Fruit fly (Drosophila melanogaster) whole organism, prepupa: ENCODE measurements around the gene CG4440.

Source experiments
- CG10669 ChIP-seq: fragments of 200-800 bp; sonication (Bioruptor generic); optimal IDR thresholded peaks from 3 replicates; lab custom pipeline; 2018; ENCODE audit warnings: missing biosample characterization, mild to moderate bottlenecking, missing genetic modification characterization, moderate library complexity
- CG11294 ChIP-seq: fragments of 200-800 bp; sonication (Bioruptor generic); IDR thresholded peaks from 2 replicates; pipeline ENCODE4 v1.3.6; 2022; ENCODE audit warnings: missing biosample characterization, missing genetic modification characterization
- CG11762 ChIP-seq: fragments of 200-800 bp; sonication (Bioruptor generic); optimal IDR thresholded peaks from 3 replicates; lab custom pipeline; 2016; ENCODE audit warnings: missing biosample characterization, missing genetic modification characterization; ENCODE audit not compliant: insufficient read depth
- CG15336 ChIP-seq: fragments of 200-800 bp; sonication (Bioruptor generic); IDR thresholded peaks from 2 replicates; pipeline ENCODE4 v1.3.6; 2022; ENCODE audit warnings: missing biosample characterization, missing genetic modification characterization
- CG16779 ChIP-seq: fragments of 200-800 bp; sonication (Bioruptor generic); optimal IDR thresholded peaks from 3 replicates; lab custom pipeline; 2017; ENCODE audit warnings: missing biosample characterization, mild to moderate bottlenecking, missing genetic modification characterization
- CG3032 ChIP-seq: fragments of 200-800 bp; optimal IDR thresholded peaks from 2 replicates; lab custom pipeline; 2019; ENCODE audit warnings: missing biosample characterization, mild to moderate bottlenecking, missing genetic modification characterization, moderate library complexity
- CG31627 ChIP-seq: fragments of 200-800 bp; sonication (Bioruptor generic); optimal IDR thresholded peaks from 3 replicates; lab custom pipeline; 2016; ENCODE audit warnings: missing biosample characterization, missing genetic modification characterization
- CG32006 ChIP-seq: fragments of 200-800 bp; sonication (Bioruptor generic); optimal IDR thresholded peaks from 3 replicates; lab custom pipeline; 2017; ENCODE audit warnings: missing biosample characterization, mild to moderate bottlenecking, missing genetic modification characterization
- CG3919 ChIP-seq: fragments of 200-800 bp; sonication (Bioruptor generic); optimal IDR thresholded peaks from 3 replicates; lab custom pipeline; 2016; ENCODE audit warnings: missing biosample characterization, missing genetic modification characterization
- CG6163 ChIP-seq: fragments of 200-800 bp; sonication (Bioruptor generic); IDR thresholded peaks from 3 replicates; pipeline ENCODE4 v1.3.6; 2022; ENCODE audit warnings: missing biosample characterization, missing genetic modification characterization
- CG6276 ChIP-seq: fragments of 200-800 bp; sonication (Bioruptor generic); optimal IDR thresholded peaks from 2 replicates; lab custom pipeline; 2017; ENCODE audit warnings: missing biosample characterization, mild to moderate bottlenecking, missing genetic modification characterization
- CG6792 ChIP-seq: fragments of 200-800 bp; sonication (Bioruptor generic); optimal IDR thresholded peaks from 3 replicates; lab custom pipeline; 2016; ENCODE audit warnings: missing biosample characterization, missing genetic modification characterization
- CG6808 ChIP-seq: fragments of 200-800 bp; sonication (Bioruptor generic); optimal IDR thresholded peaks from 3 replicates; lab custom pipeline; 2017; ENCODE audit warnings: missing biosample characterization, missing genetic modification characterization, mild to moderate bottlenecking, moderate library complexity, missing genetic modification reagents
- CG6854 ChIP-seq: fragments of 200-800 bp; sonication (Bioruptor generic); optimal IDR thresholded peaks from 2 replicates; lab custom pipeline; 2017; ENCODE audit warnings: missing biosample characterization, mild to moderate bottlenecking, missing genetic modification characterization
- CG7368 ChIP-seq: fragments of 200-800 bp; sonication (Bioruptor generic); optimal IDR thresholded peaks from 3 replicates; lab custom pipeline; 2016; ENCODE audit warnings: missing biosample characterization, missing genetic modification characterization
- CG8119 ChIP-seq: fragments of 200-800 bp; sonication (Bioruptor generic); IDR thresholded peaks from 3 replicates; pipeline ENCODE4 v1.3.6; 2022; ENCODE audit warnings: missing biosample characterization, missing genetic modification characterization
- CG9139 ChIP-seq: fragments of 200-800 bp; sonication (Bioruptor generic); optimal IDR thresholded peaks from 3 replicates; lab custom pipeline; 2017; ENCODE audit warnings: missing biosample characterization, mild to moderate bottlenecking, missing genetic modification characterization
- Eip78C ChIP-seq: fragments of 200-800 bp; sonication (Bioruptor generic); peaks from one replicate; lab custom pipeline; 2016; ENCODE audit warnings: missing biosample characterization, missing genetic modification characterization
- Ets21C ChIP-seq: fragments of 200-800 bp; sonication (Bioruptor generic); optimal IDR thresholded peaks from 3 replicates; lab custom pipeline; 2016; ENCODE audit warnings: missing biosample characterization, missing genetic modification characterization
- Ets96B ChIP-seq: fragments of 200-800 bp; optimal IDR thresholded peaks from 2 replicates; lab custom pipeline; 2019; ENCODE audit warnings: missing biosample characterization, mild to moderate bottlenecking, missing genetic modification characterization, moderate library complexity
- Hr38 ChIP-seq: sonication (Bioruptor generic); optimal IDR thresholded peaks from 2 replicates; lab custom pipeline; 2016; ENCODE audit warnings: missing biosample characterization, missing genetic modification characterization
- Hr39 ChIP-seq: fragments of 200-800 bp; sonication (Bioruptor generic); optimal IDR thresholded peaks from 2 replicates; lab custom pipeline; 2016; ENCODE audit warnings: missing biosample characterization, missing genetic modification characterization
- Hr4 ChIP-seq: fragments of 200-800 bp; sonication (Bioruptor generic); optimal IDR thresholded peaks from 3 replicates; lab custom pipeline; 2016; ENCODE audit warnings: missing biosample characterization, missing genetic modification characterization
- Lpt ChIP-seq: fragments of 200-800 bp; sonication (Bioruptor generic); optimal IDR thresholded peaks from 3 replicates; lab custom pipeline; 2016; ENCODE audit warnings: missing biosample characterization, missing genetic modification characterization
- OdsH ChIP-seq: fragments of 200-800 bp; sonication (Bioruptor generic); optimal IDR thresholded peaks from 3 replicates; lab custom pipeline; 2016; ENCODE audit warnings: missing biosample characterization, missing genetic modification characterization
- Smox ChIP-seq: fragments of 200-800 bp; sonication (Bioruptor generic); optimal IDR thresholded peaks from 3 replicates; lab custom pipeline; 2016; ENCODE audit warnings: missing biosample characterization, missing genetic modification characterization
- Sox14 ChIP-seq: fragments of 200-800 bp; sonication (Bioruptor generic); optimal IDR thresholded peaks from 3 replicates; lab custom pipeline; 2016; ENCODE audit warnings: missing biosample characterization, missing genetic modification characterization
- Sox15 ChIP-seq: fragments of 200-800 bp; sonication (Bioruptor generic); optimal IDR thresholded peaks from 3 replicates; lab custom pipeline; 2016; ENCODE audit warnings: missing biosample characterization, missing genetic modification characterization
- achi ChIP-seq: fragments of 200-800 bp; sonication (Bioruptor generic); optimal IDR thresholded peaks from 3 replicates; lab custom pipeline; 2016; ENCODE audit warnings: missing biosample characterization, missing genetic modification characterization
- acj6 ChIP-seq: fragments of 200-800 bp; sonication (Bioruptor generic); optimal IDR thresholded peaks from 3 replicates; lab custom pipeline; 2016; ENCODE audit warnings: missing biosample characterization, missing genetic modification characterization
- dac ChIP-seq: fragments of 200-800 bp; sonication (Bioruptor generic); optimal IDR thresholded peaks from 2 replicates; lab custom pipeline; 2017; ENCODE audit warnings: missing biosample characterization, mild to moderate bottlenecking, missing genetic modification characterization
- dsx ChIP-seq: fragments of 200-800 bp; optimal IDR thresholded peaks from 3 replicates; lab custom pipeline; 2019; ENCODE audit warnings: missing biosample characterization, mild to moderate bottlenecking, missing genetic modification characterization, moderate library complexity; ENCODE audit not compliant: poor library complexity, severe bottlenecking
- eg ChIP-seq: fragments of 200-800 bp; sonication (Bioruptor generic); IDR thresholded peaks from 3 replicates; pipeline ENCODE4 v1.3.6; 2022; ENCODE audit warnings: missing biosample characterization, missing genetic modification characterization
- esn ChIP-seq: fragments of 200-800 bp; sonication (Bioruptor generic); optimal IDR thresholded peaks from 2 replicates; lab custom pipeline; 2016; ENCODE audit warnings: missing biosample characterization, mild to moderate bottlenecking, missing genetic modification characterization, moderate library complexity
- fd59A ChIP-seq: fragments of 200-800 bp; sonication (Bioruptor generic); optimal IDR thresholded peaks from 2 replicates; lab custom pipeline; 2017; ENCODE audit warnings: missing biosample characterization, mild to moderate bottlenecking, missing genetic modification characterization, missing genetic modification reagents
- fd85E ChIP-seq: fragments of 200-800 bp; sonication (Bioruptor generic); optimal IDR thresholded peaks from 3 replicates; lab custom pipeline; 2016; ENCODE audit warnings: missing biosample characterization, missing genetic modification characterization
- fkh ChIP-seq: fragments of 200-800 bp; sonication (Bioruptor generic); optimal IDR thresholded peaks from 3 replicates; lab custom pipeline; 2017; ENCODE audit warnings: missing biosample characterization, mild to moderate bottlenecking, missing genetic modification characterization, moderate library complexity
- lz ChIP-seq: fragments of 200-800 bp; sonication (Bioruptor generic); optimal IDR thresholded peaks from 3 replicates; lab custom pipeline; 2016; ENCODE audit warnings: missing biosample characterization, missing genetic modification characterization
- salr ChIP-seq, 2 experiments: fragments of 200-800 bp; sonication (Bioruptor generic); optimal IDR thresholded peaks; 3 replicates each; lab custom pipeline; 2016 to 2018; ENCODE audit warnings: missing biosample characterization in 2 of 2, missing genetic modification characterization in 2 of 2, mild to moderate bottlenecking in 1 of 2
- ss ChIP-seq, 2 experiments: fragments of 200-800 bp; sonication (Bioruptor generic); optimal IDR thresholded peaks; 2 replicates in 1 of 2; 3 replicates in 1 of 2; lab custom pipeline; 2017 to 2018; ENCODE audit warnings: mild to moderate bottlenecking in 2 of 2, missing biosample characterization in 2 of 2, missing genetic modification characterization in 2 of 2, moderate library complexity in 1 of 2
- topi ChIP-seq: fragments of 200-800 bp; sonication (Bioruptor generic); optimal IDR thresholded peaks from 3 replicates; lab custom pipeline; 2016; ENCODE audit warnings: missing biosample characterization, missing genetic modification characterization

CG4440 gene

DNA sequence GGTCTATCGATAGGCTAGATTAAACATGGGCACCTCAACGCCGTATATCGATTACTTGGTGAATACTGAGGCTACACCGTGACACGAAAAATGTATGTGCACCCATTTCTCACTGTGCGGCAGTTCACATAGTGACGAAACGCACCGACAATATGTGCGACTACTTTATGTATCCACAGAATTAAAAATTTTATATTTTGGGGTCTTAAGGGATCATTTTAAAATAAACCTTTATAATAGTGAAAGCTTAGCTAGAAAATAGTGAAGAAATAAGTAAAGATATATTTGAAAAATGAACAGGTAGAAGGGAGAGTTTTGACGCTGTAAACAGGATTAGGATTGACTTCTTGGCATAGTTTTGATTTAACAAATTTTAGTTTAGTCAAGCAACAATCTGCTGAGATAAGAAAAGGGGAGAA is 614 bp upstream of the CG4440 start, which contains the start of gene mRpL4 (continued):
- TF ChIP-seq Ets21C: peak; percentile 44

DNA sequence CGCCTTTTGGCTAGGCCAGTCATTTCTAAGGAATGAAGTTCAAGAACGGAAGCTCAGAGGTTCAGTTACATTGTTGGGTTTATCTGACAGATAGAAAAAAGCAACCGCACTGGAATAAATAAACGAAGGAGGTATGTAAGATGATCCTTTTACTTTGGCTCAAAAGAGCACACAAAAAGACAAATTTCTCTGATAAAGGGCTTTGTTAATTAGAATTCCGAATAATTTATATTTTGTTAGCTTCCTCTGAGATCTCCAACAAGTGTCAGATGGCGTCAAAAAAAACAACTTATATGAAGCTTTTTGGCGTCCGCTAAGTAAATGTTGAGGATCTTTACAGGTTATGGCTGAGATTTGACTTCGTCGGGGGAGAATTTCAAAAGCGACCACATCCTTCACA is 8.1 kb downstream of the CG4440 start, which contains the start of gene CG31817:
CG31817 (minus strand) TSS at position 101 of the 400 bp plus-strand sequence.
- TF ChIP-seq CG31627 (GFP tag; lab: Kevin White, UChicago) (no peak), CG15336 (GFP tag; lab: Robert Waterston, UW) (no peak), CG6808 (GFP tag; lab: Kevin White, UChicago) (no peak), CG10669 (no peak), achi (no peak), CG6276 (GFP tag; lab: Kevin White, UChicago) (no peak), Ets96B (tag; lab: Kevin White, UChicago) (no peak), lz (no peak), fkh (no peak), Hr39 (GFP tag; lab: Kevin White, UChicago) (no peak), CG7368 (GFP tag; lab: Kevin White, UChicago) (no peak), Eip78C (GFP tag; lab: Kevin White, UChicago) (no peak), Sox15 (GFP tag; lab: Kevin White, UChicago) (no peak), CG9139 (GFP tag; lab: Kevin White, UChicago) (no peak), CG11294 (GFP tag; lab: Robert Waterston, UW) (no peak), acj6 (GFP tag; lab: Kevin White, UChicago) (no peak), CG8119 (GFP tag; lab: Robert Waterston, UW) (no peak), CG3032 (tag; lab: Kevin White, UChicago) (no peak), Sox14 (GFP tag; lab: Kevin White, UChicago) (no peak), Hr38 (GFP tag; lab: Kevin White, UChicago) (no peak)

dm6 chr2L:16340268-16340667 is 10.5 kb downstream of the CG4440 start, which contains the start of gene CG42266:
Gene CG42266, minus strand, starts transcription at chr2L:16340368.
- TF ChIP-seq CG9139 (GFP tag; lab: Kevin White, UChicago) (no peak), CG11762 (GFP tag; lab: Kevin White, UChicago) (no peak), fd59A (GFP tag; lab: Kevin White, UChicago) (no peak), Hr4 (GFP tag; lab: Kevin White, UChicago) (no peak)

DNA sequence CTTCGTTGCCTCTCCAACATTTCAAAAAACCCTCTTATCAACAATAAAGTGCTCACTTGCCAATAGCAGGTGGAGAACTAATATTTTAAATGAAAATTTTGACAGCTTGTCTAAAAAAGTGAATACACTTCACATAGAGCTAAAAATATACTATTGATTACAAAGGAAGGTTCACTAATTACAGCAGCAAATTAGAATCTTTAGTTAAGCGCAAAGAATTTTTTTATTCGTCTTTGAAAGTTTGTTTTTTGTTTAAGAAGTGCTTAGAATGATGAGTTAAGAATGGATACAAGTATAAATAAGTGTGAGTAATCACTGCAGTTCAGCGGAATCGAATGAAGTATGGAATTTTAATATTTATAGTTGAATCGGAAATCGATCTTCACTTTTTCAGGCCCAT is 12.5 kb downstream of the CG4440 start, which contains the start of gene CG44405:
CG44405 (minus strand) TSS at position 101 of the 400 bp plus-strand sequence.
- TF ChIP-seq CG15336 (GFP tag; lab: Robert Waterston, UW) (no peak), CG6163 (GFP tag; lab: Robert Waterston, UW) (no peak), achi (no peak), Sox15 (GFP tag; lab: Kevin White, UChicago) (no peak), eg (GFP tag; lab: Robert Waterston, UW) (no peak), CG6792 (GFP tag; lab: Kevin White, UChicago) (no peak), ss (GFP tag; optimal IDR thresholded peaks at IDR 0.05; lab: Kevin White, UChicago) (no peak), CG16779 (tag; lab: Kevin White, UChicago) (no peak), CG3919 (GFP tag; lab: Kevin White, UChicago) (no peak), lz (no peak)
- TF ChIP-seq, all 60 proteins: peak for 0

DNA sequence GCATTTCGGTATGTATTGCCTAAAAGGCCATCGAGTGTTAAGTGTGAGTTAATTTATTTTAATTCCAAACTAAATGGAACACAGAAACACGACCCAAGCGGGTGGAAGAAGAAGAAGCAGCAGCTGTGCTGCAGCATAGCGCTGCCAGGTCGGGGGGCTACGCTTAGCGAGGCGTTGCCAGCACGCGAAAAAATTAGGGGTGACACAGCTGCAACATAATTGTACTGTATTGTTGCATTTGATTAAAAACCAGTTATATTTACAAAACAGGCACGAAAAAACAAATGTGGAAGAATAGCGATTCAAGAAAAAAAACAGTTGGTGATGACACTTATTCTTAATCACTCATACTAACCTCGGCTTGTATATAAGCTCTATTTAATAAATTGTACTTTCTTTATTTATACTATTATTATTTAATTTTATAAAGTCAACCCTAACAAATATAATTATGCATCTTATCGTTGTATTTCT is 20.5 kb downstream of the CG4440 start:
- TF ChIP-seq CG6854: peak; percentile 37
- TF ChIP-seq CG6808 (GFP tag; lab: Kevin White, UChicago): no peak
- TF ChIP-seq dsx (GFP tag; lab: Kevin White, UChicago): peak; percentile 50
- peak; percentile 83 for TF ChIP-seq Ets21C
- no peak for TF ChIP-seq CG10669
- TF ChIP-seq CG7368 (GFP tag; lab: Kevin White, UChicago): peak; percentile 46
- TF ChIP-seq ss (GFP tag; optimal IDR thresholded peaks at IDR 0.05; lab: Kevin White, UChicago): no peak
- no peak for TF ChIP-seq CG32006
- TF ChIP-seq salr (GFP tag; optimal IDR thresholded peaks at IDR 0.05; lab: Kevin White, UChicago): no peak
- peak; percentile 16 for TF ChIP-seq fd85E (GFP tag; lab: Kevin White, UChicago)
- no peak for TF ChIP-seq topi (GFP tag; lab: Kevin White, UChicago)
- TF ChIP-seq Hr4 (GFP tag; lab: Kevin White, UChicago): peak; percentile 59
- peak; percentile 6 for TF ChIP-seq CG9139 (GFP tag; lab: Kevin White, UChicago)
- peak; percentile 40 for TF ChIP-seq fd59A (GFP tag; lab: Kevin White, UChicago)
- peak; percentile 50 for TF ChIP-seq CG15336 (GFP tag; lab: Robert Waterston, UW)
- peak; percentile 78 for TF ChIP-seq Smox
- peak; percentile 66 for TF ChIP-seq CG11762 (GFP tag; lab: Kevin White, UChicago)
- TF ChIP-seq achi: peak; percentile 74
- TF ChIP-seq OdsH (GFP tag; lab: Kevin White, UChicago): peak; percentile 76
- TF ChIP-seq dac (GFP tag; lab: Kevin White, UChicago): no peak
- no peak for TF ChIP-seq Lpt (GFP tag; lab: Kevin White, UChicago)
- peak; percentile 86 for TF ChIP-seq esn
